Worm (Caenorhabditis elegans) whole organism, L1 larva: ENCODE results near the gene srd-18.

Experiments
- C16A3.4 ChIP-seq: fragments of 150-350 bp; optimal IDR thresholded peaks from 2 replicates; lab custom pipeline; 2014; ENCODE audit warnings: missing biosample characterization, missing genetic modification characterization
- aha-1 ChIP-seq: fragments of 150-350 bp; optimal IDR thresholded peaks from 2 replicates; lab custom pipeline; 2014; ENCODE audit warnings: missing biosample characterization, missing genetic modification characterization
- blmp-1 ChIP-seq: fragments of 150-350 bp; optimal IDR thresholded peaks from 2 replicates; lab custom pipeline; 2014; ENCODE audit warnings: missing biosample characterization, missing genetic modification characterization
- ces-1 ChIP-seq: fragments of 150-350 bp; optimal IDR thresholded peaks from 2 replicates; lab custom pipeline; 2014; ENCODE audit warnings: missing biosample characterization, missing genetic modification reagents, missing genetic modification characterization
- dpl-1 ChIP-seq, 3 experiments: fragments of 150-350 bp in 2 of 3; sonication (generic microtip) in 1 of 3; optimal IDR thresholded peaks; 2 replicates each; lab custom pipeline; 2014 to 2017; ENCODE audit warnings: missing biosample characterization in 3 of 3, missing genetic modification characterization in 3 of 3, missing genetic modification reagents in 3 of 3
- efl-1 ChIP-seq, 4 experiments: fragments of 150-350 bp; optimal IDR thresholded peaks in 3 of 4; peaks in 1 of 4; 1 replicate in 1 of 4; 2 replicates in 3 of 4; lab custom pipeline; 2014; ENCODE audit warnings: missing biosample characterization in 2 of 4, missing genetic modification characterization in 2 of 4, missing genetic modification reagents in 2 of 4
- efl-3 ChIP-seq: fragments of 200-800 bp; sonication (Bioruptor generic); optimal IDR thresholded peaks from 2 replicates; lab custom pipeline; 2018; ENCODE audit warnings: mild to moderate bottlenecking, missing genetic modification characterization, missing compliant biosample characterization
- egl-13 ChIP-seq: sonication (generic microtip); optimal IDR thresholded peaks from 2 replicates; lab custom pipeline; 2016; ENCODE audit warnings: missing genotype, missing genetic modification reagents, missing genetic modification characterization, missing compliant biosample characterization
- egl-27 ChIP-seq, 2 experiments: fragments of 150-350 bp in 1 of 2; sonication (generic microtip); optimal IDR thresholded peaks; 3 replicates each; lab custom pipeline; 2017 to 2018; ENCODE audit warnings: missing biosample characterization in 2 of 2, missing genetic modification characterization in 2 of 2, missing genetic modification reagents in 2 of 2
- elt-2 ChIP-seq: sonication (generic microtip); optimal IDR thresholded peaks from 2 replicates; lab custom pipeline; 2016; ENCODE audit warnings: missing genetic modification characterization, mild to moderate bottlenecking, inconsistent platforms, missing compliant biosample characterization, missing genetic modification reagents
- elt-3 ChIP-seq, 6 experiments: fragments of 150-350 bp in 1 of 6; sonication (generic microtip); optimal IDR thresholded peaks; 2 replicates each; lab custom pipeline; 2017 to 2018; ENCODE audit warnings: missing biosample characterization in 6 of 6, missing genetic modification characterization in 6 of 6, inconsistent platforms in 1 of 6
- ets-5 ChIP-seq: fragments of 200-800 bp; sonication (Bioruptor generic); IDR thresholded peaks from 2 replicates; pipeline ENCODE4 v1.3.6; 2022; ENCODE audit warnings: missing genetic modification characterization, missing compliant biosample characterization
- fkh-4 ChIP-seq: sonication (generic microtip); optimal IDR thresholded peaks from 2 replicates; lab custom pipeline; 2016; ENCODE audit warnings: missing compliant biosample characterization, missing genetic modification characterization, borderline replicate concordance
- grh-1 ChIP-seq: fragments of 200-800 bp; sonication (Bioruptor generic); IDR thresholded peaks from 2 replicates; pipeline ENCODE4 v1.3.6; 2022; ENCODE audit warnings: missing genetic modification reagents, missing genetic modification characterization, missing compliant biosample characterization
- hpl-2 ChIP-seq: fragments of 150-350 bp; optimal IDR thresholded peaks from 2 replicates; lab custom pipeline; 2014; ENCODE audit warnings: missing biosample characterization, missing genetic modification reagents, missing genetic modification characterization
- irx-1 ChIP-seq: sonication (generic microtip); optimal IDR thresholded peaks from 2 replicates; lab custom pipeline; 2016; ENCODE audit warnings: missing genetic modification characterization, missing compliant biosample characterization
- jun-1 ChIP-seq: fragments of 150-350 bp; optimal IDR thresholded peaks from 2 replicates; lab custom pipeline; 2014; ENCODE audit warnings: missing biosample characterization, missing genetic modification reagents, missing genetic modification characterization
- lin-14 ChIP-seq: fragments of 200-800 bp; sonication (Bioruptor generic); optimal IDR thresholded peaks from 2 replicates; lab custom pipeline; 2018; ENCODE audit warnings: mild to moderate bottlenecking, missing genetic modification characterization, moderate library complexity, missing compliant biosample characterization
- lin-35 ChIP-seq, 2 experiments: fragments of 150-350 bp; optimal IDR thresholded peaks; 2 replicates each; lab custom pipeline; 2014; ENCODE audit warnings: missing biosample characterization in 2 of 2, missing genetic modification characterization in 2 of 2, missing genetic modification reagents in 2 of 2
- lsy-2 ChIP-seq, 2 experiments: fragments of 150-350 bp; optimal IDR thresholded peaks; 2 replicates each; lab custom pipeline; 2014; ENCODE audit warnings: missing biosample characterization in 2 of 2, missing genetic modification characterization in 2 of 2
- mep-1 ChIP-seq: fragments of 150-350 bp; optimal IDR thresholded peaks from 2 replicates; lab custom pipeline; 2014; ENCODE audit warnings: missing biosample characterization, missing genetic modification characterization
- nhr-11 ChIP-seq: fragments of 150-350 bp; optimal IDR thresholded peaks from 2 replicates; lab custom pipeline; 2014; ENCODE audit warnings: missing biosample characterization, missing genetic modification characterization
- nhr-12 ChIP-seq: sonication (generic microtip); optimal IDR thresholded peaks from 2 replicates; lab custom pipeline; 2017; ENCODE audit warnings: missing biosample characterization, missing genetic modification characterization
- nhr-19 ChIP-seq: fragments of 200-800 bp; sonication (Bioruptor generic); conservative IDR thresholded peaks from 2 replicates; pipeline ENCODE4 v1.3.6; 2022; ENCODE audit warnings: missing genetic modification characterization, missing compliant biosample characterization
- nhr-20 ChIP-seq: sonication (generic microtip); optimal IDR thresholded peaks from 2 replicates; lab custom pipeline; 2016; ENCODE audit warnings: mild to moderate bottlenecking, missing genetic modification characterization, missing compliant biosample characterization
- nhr-237 ChIP-seq: fragments of 150-350 bp; optimal IDR thresholded peaks from 2 replicates; lab custom pipeline; 2014; ENCODE audit warnings: missing biosample characterization, missing genetic modification characterization
- nhr-47 ChIP-seq: sonication (generic microtip); optimal IDR thresholded peaks from 2 replicates; lab custom pipeline; 2016; ENCODE audit warnings: mild to moderate bottlenecking, missing genetic modification characterization, moderate library complexity, missing compliant biosample characterization
- nhr-71 ChIP-seq: sonication (generic microtip); optimal IDR thresholded peaks from 2 replicates; lab custom pipeline; 2016; ENCODE audit warnings: mild to moderate bottlenecking, missing genetic modification characterization, moderate library complexity, missing compliant biosample characterization
- nhr-77 ChIP-seq: fragments of 150-350 bp; optimal IDR thresholded peaks from 2 replicates; lab custom pipeline; 2014; ENCODE audit warnings: missing biosample characterization, missing genetic modification characterization
- nhr-85 ChIP-seq: sonication (generic microtip); peaks from one replicate; lab custom pipeline; 2016; ENCODE audit warnings: missing genetic modification characterization, inconsistent platforms, missing compliant biosample characterization
- nhr-90 ChIP-seq: sonication (generic microtip); optimal IDR thresholded peaks from 2 replicates; lab custom pipeline; 2016; ENCODE audit warnings: mild to moderate bottlenecking, missing genetic modification characterization, missing compliant biosample characterization; ENCODE audit not compliant: poor library complexity
- pax-3 ChIP-seq: fragments of 200-800 bp; sonication (Bioruptor generic); optimal IDR thresholded peaks from 2 replicates; lab custom pipeline; 2018; ENCODE audit warnings: mild to moderate bottlenecking, missing genetic modification characterization, moderate library complexity, missing compliant biosample characterization
- pqm-1 ChIP-seq: sonication (generic microtip); optimal IDR thresholded peaks from 3 replicates; lab custom pipeline; 2017; ENCODE audit warnings: missing biosample characterization, missing genetic modification characterization
- rnt-1 ChIP-seq: sonication (generic microtip); optimal IDR thresholded peaks from 2 replicates; lab custom pipeline; 2016; ENCODE audit warnings: mild to moderate bottlenecking, missing genetic modification characterization, moderate library complexity, missing compliant biosample characterization
- skn-1 ChIP-seq: fragments of 150-350 bp; optimal IDR thresholded peaks from 2 replicates; lab custom pipeline; 2014; ENCODE audit warnings: missing biosample characterization, missing genetic modification characterization
- snu-23 ChIP-seq: sonication (generic microtip); optimal IDR thresholded peaks from 2 replicates; lab custom pipeline; 2016; ENCODE audit warnings: missing genetic modification characterization, missing compliant biosample characterization
- sox-4 ChIP-seq: sonication (generic microtip); optimal IDR thresholded peaks from 2 replicates; lab custom pipeline; 2016; ENCODE audit warnings: missing genetic modification characterization, missing compliant biosample characterization
- sup-37 ChIP-seq: fragments of 200-800 bp; sonication (Bioruptor generic); optimal IDR thresholded peaks from 2 replicates; lab custom pipeline; 2018; ENCODE audit warnings: mild to moderate bottlenecking, missing genetic modification characterization, missing compliant biosample characterization
- tbx-2 ChIP-seq: sonication (generic microtip); optimal IDR thresholded peaks from 2 replicates; lab custom pipeline; 2016; ENCODE audit warnings: missing genetic modification characterization, missing compliant biosample characterization
- unc-62 ChIP-seq: fragments of 150-350 bp; optimal IDR thresholded peaks from 2 replicates; lab custom pipeline; 2014; ENCODE audit warnings: missing biosample characterization, missing genetic modification reagents, missing genetic modification characterization
- unc-86 ChIP-seq: sonication (generic microtip); optimal IDR thresholded peaks from 2 replicates; lab custom pipeline; 2016; ENCODE audit warnings: missing genetic modification characterization, missing compliant biosample characterization
- unc-98 ChIP-seq: fragments of 200-800 bp; sonication (Bioruptor generic); IDR thresholded peaks from 2 replicates; pipeline ENCODE4 v1.3.6; 2022; ENCODE audit warnings: missing genetic modification characterization, missing compliant biosample characterization
- xbp-1 ChIP-seq: sonication (generic microtip); optimal IDR thresholded peaks from 2 replicates; lab custom pipeline; 2016; ENCODE audit warnings: missing genetic modification characterization, missing compliant biosample characterization
- zag-1 ChIP-seq: fragments of 150-350 bp; optimal IDR thresholded peaks from 2 replicates; lab custom pipeline; 2014; ENCODE audit warnings: missing biosample characterization, missing genetic modification characterization
- zip-4 ChIP-seq: fragments of 200-800 bp; sonication (Bioruptor generic); optimal IDR thresholded peaks from 2 replicates; lab custom pipeline; 2018; ENCODE audit warnings: mild to moderate bottlenecking, missing genetic modification characterization, moderate library complexity, missing compliant biosample characterization
- ztf-4 ChIP-seq: fragments of 150-350 bp; optimal IDR thresholded peaks from 2 replicates; lab custom pipeline; 2014; ENCODE audit warnings: missing biosample characterization, missing genetic modification characterization

The srd-18 gene

DNA sequence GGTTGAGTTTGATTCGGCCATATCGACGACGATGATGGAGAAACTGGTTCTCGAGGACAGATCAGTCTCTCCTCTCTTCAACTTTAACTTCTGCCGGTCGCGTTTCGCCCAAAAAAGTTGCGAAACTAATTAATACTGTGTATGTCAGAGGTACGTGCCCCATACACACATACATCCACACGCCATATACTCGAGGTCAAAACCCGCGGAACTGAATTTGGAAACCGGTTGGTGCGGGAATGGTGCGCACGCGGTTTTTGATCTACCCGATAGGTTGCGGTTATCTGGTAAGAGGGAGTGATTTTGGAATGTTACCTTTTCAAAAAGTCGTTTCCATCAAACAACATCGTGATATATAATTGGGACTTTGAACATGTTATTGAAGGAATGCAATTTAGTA, 46.5 kb downstream of the srd-18 start, which contains the start of gene ifbp-1 (continued):
- TF ChIP-seq ztf-4 (tag; lab: Kevin White, UChicago) = no peak
- peak; percentile 16 to 47 for TF ChIP-seq efl-1 (optimal IDR thresholded peaks at IDR 0.05; lab: Kevin White, UChicago)
- peak in 1 of 2 experiments; percentile 95 for TF ChIP-seq efl-1 (GFP tag; optimal IDR thresholded peaks at IDR 0.05 in 1 of 2; lab: Kevin White, UChicago)
- TF ChIP-seq irx-1 (tag; lab: Kevin White, UChicago) = peak; percentile 20
- TF ChIP-seq zip-4 (GFP tag; lab: Kevin White, UChicago) = peak; percentile 31
- peak; percentile 85 for TF ChIP-seq nhr-90 (tag; lab: Kevin White, UChicago)
- TF ChIP-seq zag-1 (tag; lab: Kevin White, UChicago) = no peak
- no peak for TF ChIP-seq fkh-4 (tag; lab: Kevin White, UChicago)
- TF ChIP-seq nhr-47 (tag; lab: Kevin White, UChicago) = peak; percentile 70
- no peak for TF ChIP-seq nhr-237 (tag; lab: Kevin White, UChicago)
- TF ChIP-seq nhr-19 (GFP tag; lab: Robert Waterston, UW) = peak; percentile 69

DNA sequence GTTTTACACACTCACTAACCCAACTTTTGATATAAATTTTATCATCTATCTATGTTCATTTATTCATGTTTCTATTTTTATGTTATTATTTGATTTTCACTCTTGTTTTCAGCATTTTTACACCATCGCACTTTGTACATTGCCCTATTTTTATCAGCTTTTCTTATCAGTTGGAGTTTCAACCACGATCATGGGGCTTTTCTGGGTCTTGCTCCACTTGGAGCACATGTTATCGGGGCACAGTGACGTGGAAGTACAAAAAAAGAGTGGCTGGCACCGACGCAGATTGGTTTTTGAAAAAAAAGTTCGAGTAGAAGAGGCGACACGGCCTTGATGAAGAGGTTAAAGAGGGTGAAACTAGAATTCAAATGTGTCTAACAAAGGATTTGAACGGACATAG, 49.5 kb downstream of the srd-18 start:
- peak; percentile 97 for TF ChIP-seq elt-2
- no peak for TF ChIP-seq nhr-11 (tag; lab: Kevin White, UChicago)
- no peak for TF ChIP-seq skn-1 (tag; lab: Kevin White, UChicago)
- no peak for TF ChIP-seq egl-27 (tag; optimal IDR thresholded peaks at IDR 0.05; lab: Kevin White, UChicago)
- TF ChIP-seq aha-1 (tag; lab: Kevin White, UChicago) = no peak
- peak; percentile 26 for TF ChIP-seq pax-3 (tag; lab: Kevin White, UChicago)
- TF ChIP-seq ces-1 = no peak
- no peak for TF ChIP-seq nhr-12 (tag; lab: Kevin White, UChicago)
- TF ChIP-seq efl-1 (optimal IDR thresholded peaks at IDR 0.05; lab: Kevin White, UChicago) = no peak
- TF ChIP-seq efl-1 (GFP tag; optimal IDR thresholded peaks at IDR 0.05 in 1 of 2; lab: Kevin White, UChicago) = peak in 1 of 2 experiments; percentile 60
- TF ChIP-seq nhr-71 = peak; percentile 37
- TF ChIP-seq nhr-20 = peak; percentile 30
- TF ChIP-seq fkh-4 (tag; lab: Kevin White, UChicago) = no peak
- TF ChIP-seq sox-4 (tag; lab: Kevin White, UChicago) = no peak
- peak; percentile 15 for TF ChIP-seq jun-1 (tag; lab: Kevin White, UChicago)
- TF ChIP-seq dpl-1 (GFP tag; optimal IDR thresholded peaks at IDR 0.05; lab: Kevin White, UChicago) = peak in 1 of 3 experiments; percentile 9
- peak; percentile 16 for TF ChIP-seq nhr-90 (tag; lab: Kevin White, UChicago)
- peak in 1 of 2 experiments; percentile 48 for TF ChIP-seq lin-35 (GFP tag; optimal IDR thresholded peaks at IDR 0.05; lab: Kevin White, UChicago)

ce11 chrV:13375861-13376260, 50.8 kb downstream of the srd-18 start:
- TF ChIP-seq unc-86 (tag; lab: Kevin White, UChicago) (no peak), nhr-85 (tag; lab: Kevin White, UChicago) (peak; percentile 95), zip-4 (GFP tag; lab: Kevin White, UChicago) (no peak), pqm-1 (tag; lab: Kevin White, UChicago) (no peak), lsy-2 (tag; optimal IDR thresholded peaks at IDR 0.05; lab: Kevin White, UChicago) (peak in 1 of 2 experiments; percentile 70), efl-3 (no peak), tbx-2 (tag; lab: Kevin White, UChicago) (no peak), nhr-71 (peak; percentile 19), irx-1 (tag; lab: Kevin White, UChicago) (no peak), nhr-20 (peak; percentile 38), elt-3 (tag; optimal IDR thresholded peaks at IDR 0.05; lab: Kevin White, UChicago) (peak in 1 of 6 experiments; percentile 12), elt-2 (no peak), C16A3.4 (tag; lab: Kevin White, UChicago) (peak; percentile 14), blmp-1 (tag; lab: Kevin White, UChicago) (peak; percentile 71), mep-1 (tag; lab: Kevin White, UChicago) (peak; percentile 55), unc-98 (no peak), grh-1 (GFP tag; lab: Robert Waterston, UW) (peak; percentile 94), dpl-1 (GFP tag; optimal IDR thresholded peaks at IDR 0.05; lab: Kevin White, UChicago) (peak in 1 of 3 experiments; percentile 1), egl-13 (tag; lab: Kevin White, UChicago) (no peak), nhr-47 (tag; lab: Kevin White, UChicago) (peak; percentile 2), sup-37 (no peak), unc-62 (GFP tag; lab: Kevin White, UChicago) (no peak), lin-14 (GFP tag; lab: Kevin White, UChicago) (peak; percentile 83), hpl-2 (GFP tag; lab: Kevin White, UChicago) (no peak), xbp-1 (no peak), nhr-77 (tag; lab: Kevin White, UChicago) (no peak), egl-27 (tag; optimal IDR thresholded peaks at IDR 0.05; lab: Kevin White, UChicago) (no peak), nhr-90 (tag; lab: Kevin White, UChicago) (peak; percentile 26), ets-5 (GFP tag; lab: Robert Waterston, UW) (no peak), snu-23 (GFP tag; lab: Kevin White, UChicago) (peak; percentile 30), rnt-1 (tag; lab: Kevin White, UChicago) (peak; percentile 19)
